Worm (Caenorhabditis elegans): ENCODE measurements around the gene dmd-8.

DNA sequence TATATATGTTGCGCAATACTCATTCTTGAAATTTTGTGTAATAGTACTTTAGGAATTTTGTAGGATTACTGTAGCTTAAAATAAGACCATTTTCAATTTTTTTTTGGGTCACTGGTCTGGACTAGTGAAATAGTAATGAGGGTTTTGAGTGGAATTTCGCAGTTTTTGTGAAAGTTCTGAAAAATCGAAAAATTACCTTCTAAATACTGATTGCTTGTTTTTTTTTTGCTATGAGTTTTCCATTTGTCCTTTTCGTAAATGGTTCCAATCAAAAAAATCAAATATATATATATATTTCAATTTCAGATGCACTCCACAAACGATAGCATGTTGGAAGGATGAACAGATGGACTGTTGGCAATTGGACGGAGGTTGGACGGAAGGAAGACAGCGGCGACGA, 23.8 kb downstream of the dmd-8 start, which contains the start of gene nhr-15:
- TF ChIP-seq nhr-12 (tag; optimal IDR thresholded peaks at IDR 0.05) (no peak), skn-1 (tag; optimal IDR thresholded peaks at IDR 0.05) (no peak), ZK546.5 (tag; optimal IDR thresholded peaks at IDR 0.05) (no peak), mml-1 (tag; optimal IDR thresholded peaks at IDR 0.05) (no peak)
